Worm (Caenorhabditis elegans) whole organism, late embryonic: ENCODE measurements around the gene srg-16.

Experiments used
- fkh-10 ChIP-seq: fragments of 150-350 bp; optimal IDR thresholded peaks from 2 replicates; lab custom pipeline; 2014; ENCODE audit warnings: missing biosample characterization, missing genetic modification reagents, missing genetic modification characterization
- hlh-15 ChIP-seq: sonication (generic microtip); optimal IDR thresholded peaks from 2 replicates; lab custom pipeline; 2016; ENCODE audit warnings: missing genetic modification characterization, missing compliant biosample characterization
- pax-1 ChIP-seq: fragments of 150-350 bp; optimal IDR thresholded peaks from 2 replicates; lab custom pipeline; 2014; ENCODE audit warnings: missing biosample characterization, missing genetic modification characterization
- sox-4 ChIP-seq: sonication (generic microtip); optimal IDR thresholded peaks from 2 replicates; lab custom pipeline; 2017; ENCODE audit warnings: mild to moderate bottlenecking, missing genetic modification characterization, inconsistent platforms, missing compliant biosample characterization
- tbx-2 ChIP-seq: sonication (generic microtip); optimal IDR thresholded peaks from 2 replicates; lab custom pipeline; 2016; ENCODE audit warnings: missing genetic modification characterization, missing compliant biosample characterization
- unc-86 ChIP-seq: sonication (generic microtip); optimal IDR thresholded peaks from 2 replicates; lab custom pipeline; 2016; ENCODE audit warnings: missing genetic modification characterization, missing compliant biosample characterization

ce11 chrII:12429743-12430142 is 37.2 kb upstream of the srg-16 start, which contains the start of gene Y57A10C.8:
- TF ChIP-seq fkh-10 (no peak), unc-86 (no peak), tbx-2 (tag; lab: Kevin White, UChicago) (no peak), hlh-15 (tag; lab: Kevin White, UChicago) (no peak), sox-4 (tag; lab: Kevin White, UChicago) (no peak), pax-1 (tag; lab: Kevin White, UChicago) (no peak)
